Worm (Caenorhabditis elegans): ENCODE measurements around the gene nspa-10.
"Not testable (repeated sequence)": the region's sequence is repeated elsewhere in the genome, so short reads cannot be mapped to it uniquely, and the experiment has no call there.

Gene nspa-10

ce11 chrV:14750357-14750756, at the start of gene nspa-10:
Gene nspa-10 (minus strand): TSS chrV:14750457.
- not testable (repeated sequence) for TF ChIP-seq unc-62 (GFP tag; optimal IDR thresholded peaks at IDR 0.05)

DNA sequence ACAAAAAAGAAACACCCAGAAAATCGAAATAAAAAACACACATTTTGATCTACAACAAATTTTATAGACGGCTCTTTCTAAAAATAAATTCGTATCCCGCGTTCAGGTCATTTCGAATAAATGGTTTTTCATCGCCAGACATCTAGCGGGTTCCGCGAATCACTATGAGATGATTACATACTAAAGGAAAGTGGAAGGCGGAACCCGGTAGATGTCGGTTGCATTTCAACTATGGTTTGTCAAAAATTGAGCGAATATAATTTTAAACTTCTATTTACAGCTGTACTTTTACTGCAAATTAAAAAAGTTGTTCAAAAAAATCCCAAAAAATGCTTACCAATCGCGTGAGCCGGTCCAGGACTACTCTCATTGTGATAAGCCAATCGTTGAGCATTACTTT, 47.6 kb upstream of the nspa-10 start:
- TF ChIP-seq unc-62 (GFP tag; optimal IDR thresholded peaks at IDR 0.05): no peak

DNA sequence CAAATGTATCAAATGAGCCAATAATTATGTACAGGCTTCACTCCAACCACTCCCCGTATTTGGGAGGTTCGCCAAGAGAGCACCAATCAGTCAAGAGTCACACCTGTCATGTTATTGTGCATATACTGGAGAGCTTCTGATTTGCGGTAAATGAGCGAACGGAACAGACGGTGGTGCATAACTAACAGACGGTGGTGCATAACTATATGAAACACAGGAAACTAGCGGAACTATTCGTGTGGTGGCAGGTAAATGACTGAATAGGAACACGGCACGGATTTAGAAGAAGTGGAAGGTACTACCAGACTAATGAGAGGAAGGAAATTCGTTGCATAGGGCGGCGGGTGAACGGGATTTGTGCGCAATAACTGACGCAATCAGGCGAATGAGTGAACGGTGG, 42.8 kb upstream of the nspa-10 start:
- TF ChIP-seq unc-62 (GFP tag; optimal IDR thresholded peaks at IDR 0.05): no peak

DNA sequence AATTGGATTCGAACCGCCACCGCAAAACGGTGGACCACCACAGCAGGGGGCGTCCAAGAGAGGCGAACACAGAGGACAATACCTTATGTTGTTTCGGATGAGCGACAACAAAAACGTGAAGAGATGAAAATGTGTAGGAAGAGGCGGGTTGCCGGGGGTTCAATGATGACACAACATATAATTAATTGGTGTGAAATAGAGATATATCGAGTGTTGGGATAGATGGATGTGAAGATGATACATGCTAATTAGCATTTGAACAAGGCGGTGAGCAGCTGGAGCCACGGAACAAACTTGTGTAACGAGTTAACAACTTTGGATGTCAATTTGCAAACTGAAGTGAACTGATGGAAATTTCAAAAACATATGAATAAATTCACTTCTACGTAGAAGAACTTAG, 42.1 kb upstream of the nspa-10 start:
- TF ChIP-seq unc-62 (GFP tag; optimal IDR thresholded peaks at IDR 0.05): no peak

ce11 chrV:14791703-14792102, 41.4 kb upstream of the nspa-10 start:
- TF ChIP-seq unc-62 (GFP tag; optimal IDR thresholded peaks at IDR 0.05): no peak

DNA sequence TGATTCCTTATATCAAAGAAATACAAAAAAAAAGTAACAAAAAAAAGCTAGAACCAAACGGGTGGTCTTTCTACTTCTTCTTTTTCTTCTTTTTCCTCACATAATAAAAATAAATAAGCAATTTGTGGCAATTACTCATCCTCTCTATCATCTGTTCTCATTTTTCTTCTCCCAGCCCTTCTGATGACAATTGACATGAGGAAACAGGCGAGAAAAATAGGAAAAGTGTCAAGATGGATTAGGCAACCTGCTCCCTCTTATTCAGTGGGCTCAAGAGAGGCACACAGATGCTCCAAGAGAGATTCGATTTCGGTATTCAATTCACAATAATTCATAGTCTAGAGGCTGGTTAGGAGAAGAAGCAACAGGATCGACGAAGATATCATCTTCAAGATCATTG, 40.5 kb upstream of the nspa-10 start:
- no peak for TF ChIP-seq unc-62 (GFP tag; optimal IDR thresholded peaks at IDR 0.05)

ce11 chrV:14788462-14788861, 38.2 kb upstream of the nspa-10 start:
- TF ChIP-seq unc-62 (GFP tag; optimal IDR thresholded peaks at IDR 0.05): no peak

DNA sequence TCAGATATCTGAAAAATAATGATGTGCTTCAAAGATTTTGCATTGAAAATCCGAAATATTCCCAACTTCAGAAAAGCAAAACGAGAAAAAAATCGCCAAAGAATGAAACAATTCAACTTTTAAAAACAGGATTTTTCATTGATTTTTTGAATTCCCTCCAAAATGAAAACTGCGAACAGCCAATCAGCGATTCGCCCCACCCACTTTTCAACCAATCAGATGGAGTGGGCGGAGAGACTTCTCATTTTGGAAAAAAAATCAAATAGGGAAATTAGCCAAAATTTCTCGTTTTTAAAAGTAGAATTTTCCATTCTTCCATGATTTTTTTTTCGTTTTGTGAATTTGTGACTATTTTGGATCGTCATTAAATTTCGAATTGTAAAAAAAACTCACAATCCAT, 34.5 kb upstream of the nspa-10 start:
- TF ChIP-seq unc-62 (GFP tag; optimal IDR thresholded peaks at IDR 0.05): no peak

- TF ChIP-seq unc-62 (GFP tag; optimal IDR thresholded peaks at IDR 0.05): no peak
Measured at ce11 chrV:14784160-14784774, 34.0 kb upstream of the nspa-10 start, which contains the start of gene Y50E8A.12. Gene Y50E8A.12 (minus strand): TSS chrV:14784210.

DNA sequence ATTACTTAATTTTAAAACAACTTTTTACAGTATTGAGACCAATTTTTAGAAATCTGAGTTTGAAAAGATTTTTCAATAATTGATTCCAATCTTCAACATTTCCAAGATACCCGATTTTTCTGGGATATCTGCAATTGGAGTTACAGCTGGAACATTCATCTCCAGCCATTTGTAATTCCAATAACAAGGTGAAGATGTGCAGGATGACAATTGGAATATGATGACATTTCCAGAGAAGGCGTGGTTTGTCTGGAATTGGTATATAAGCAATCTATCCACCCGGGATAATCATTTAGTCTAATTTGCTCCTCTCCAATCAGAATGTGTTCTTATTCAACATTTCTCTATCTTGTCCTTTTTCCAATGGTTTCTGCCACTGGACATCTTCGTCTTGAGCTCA, 30.9 kb upstream of the nspa-10 start, which contains the start of gene Y50E8A.11:
Y50E8A.11 (plus strand) TSS at position 301 of the 400 bp plus-strand sequence.
- no peak for TF ChIP-seq unc-62 (GFP tag; optimal IDR thresholded peaks at IDR 0.05)

ce11 chrV:14779644-14780043, 29.4 kb upstream of the nspa-10 start, which contains the start of the genes scrm-7 and Y50E8A.10:
Gene scrm-7 (minus strand): TSS chrV:14779744.
Gene Y50E8A.10 (plus strand): TSS chrV:14779996.
- no peak for TF ChIP-seq unc-62 (GFP tag; optimal IDR thresholded peaks at IDR 0.05)

- no peak for TF ChIP-seq unc-62 (GFP tag; optimal IDR thresholded peaks at IDR 0.05)
Measured at ce11 chrV:14773048-14773447, 22.8 kb upstream of the nspa-10 start, which contains the start of gene haf-7. Gene haf-7 (plus strand): TSS chrV:14773258.

DNA sequence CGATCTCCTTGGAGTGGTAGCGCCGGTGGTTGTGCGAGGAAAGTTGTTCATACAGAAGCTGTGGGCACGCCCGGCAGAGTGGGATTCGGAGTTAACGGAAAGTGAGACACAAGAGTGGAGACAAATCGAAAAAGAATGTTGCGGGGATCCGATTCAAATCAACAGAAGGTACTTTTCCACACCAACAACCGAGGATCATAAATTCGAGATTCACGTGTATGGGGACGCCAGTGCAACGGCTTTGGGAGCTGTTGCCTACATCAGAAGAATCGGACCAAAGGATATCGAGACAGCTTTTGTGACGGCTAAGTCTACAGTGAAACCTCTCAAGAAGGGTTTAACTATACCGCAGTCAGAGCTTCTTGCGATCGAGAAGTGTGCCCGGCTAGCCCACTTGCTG, 13.3 kb upstream of the nspa-10 start:
- TF ChIP-seq unc-62 (GFP tag; optimal IDR thresholded peaks at IDR 0.05): no peak

DNA sequence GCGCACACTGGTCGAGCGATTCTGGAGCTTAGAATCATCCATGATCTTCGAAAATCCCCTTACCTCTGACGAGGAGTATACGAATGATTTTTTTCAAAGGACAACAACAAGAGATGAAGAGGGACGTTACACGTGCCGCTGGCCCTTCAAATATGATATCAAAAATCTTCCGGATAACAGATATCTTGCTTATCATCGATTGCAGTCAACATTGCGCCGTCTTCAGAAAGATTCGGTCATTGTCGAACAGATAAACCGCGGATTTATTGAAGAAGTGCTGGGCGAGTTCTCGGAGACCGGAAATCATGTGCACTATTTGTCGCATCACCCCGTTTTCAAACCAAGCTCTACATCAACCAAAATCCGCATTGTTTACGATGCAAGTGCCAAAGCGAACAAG, 12.3 kb upstream of the nspa-10 start:
- no peak for TF ChIP-seq unc-62 (GFP tag; optimal IDR thresholded peaks at IDR 0.05)

ce11 chrV:14748608-14749137, 1.6 kb downstream of the nspa-10 start, which contains the start of the genes lipl-8 and Y50E8A.22:
Gene lipl-8 (minus strand): TSS chrV:14748708.
Gene Y50E8A.22 (minus strand): TSS chrV:14749087.
- no peak for TF ChIP-seq unc-62 (GFP tag; optimal IDR thresholded peaks at IDR 0.05)

DNA sequence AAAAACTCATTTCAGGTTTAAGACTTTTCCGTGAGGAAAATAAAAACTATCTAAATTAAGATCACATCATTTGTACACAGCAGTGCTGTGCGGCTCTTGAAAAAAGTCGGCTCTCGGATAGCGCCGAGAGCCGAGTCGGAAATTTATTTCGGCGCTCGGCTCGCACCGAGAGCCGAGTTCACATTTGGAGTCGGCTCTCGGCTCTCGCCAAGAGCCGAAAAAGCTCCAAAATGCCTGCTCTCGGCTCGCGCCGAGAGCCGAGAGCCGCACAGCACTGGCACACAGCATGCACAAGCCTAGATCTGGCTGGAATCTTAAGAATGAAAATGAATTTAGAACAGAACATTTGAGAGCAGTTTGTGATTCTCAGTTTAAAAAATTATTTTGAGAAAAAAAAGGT, 3.3 kb downstream of the nspa-10 start:
- no peak for TF ChIP-seq unc-62 (GFP tag; optimal IDR thresholded peaks at IDR 0.05)

- TF ChIP-seq unc-62 (GFP tag; optimal IDR thresholded peaks at IDR 0.05): no peak
Measured at ce11 chrV:14744824-14745223, 5.4 kb downstream of the nspa-10 start.
